Worm (Caenorhabditis elegans): ENCODE results near the gene ints-13.

ce11 chrIV:240257-240754, 3.1 kb upstream of the ints-13 start, which contains the start of the genes fnta-1 and cogc-8:
- no peak for TF ChIP-seq mdl-1 (tag; optimal IDR thresholded peaks at IDR 0.05)
- TF ChIP-seq ztf-7 (tag; optimal IDR thresholded peaks at IDR 0.05) = no peak
- no peak for TF ChIP-seq duxl-1 (tag; optimal IDR thresholded peaks at IDR 0.05; ENCODE audit: poor library complexity)
- TF ChIP-seq fos-1 (tag; optimal IDR thresholded peaks at IDR 0.05) = no peak
- no peak for TF ChIP-seq ceh-82 (tag; optimal IDR thresholded peaks at IDR 0.05)
- TF ChIP-seq unc-62 (GFP tag; optimal IDR thresholded peaks at IDR 0.05 in 1 of 2) = no peak
- TF ChIP-seq unc-62 (tag; optimal IDR thresholded peaks at IDR 0.05) = no peak
- no peak for TF ChIP-seq F49E8.2 (tag; optimal IDR thresholded peaks at IDR 0.05; ENCODE audit: borderline replicate concordance)
